Fruit fly (Drosophila melanogaster) Kc167 (cell line): ENCODE measurements around the gene CG6793.

Experiments used
- Myc ChIP-seq: fragments of >200 bp; optimal IDR thresholded peaks from 2 replicates; lab custom pipeline; 2017; ENCODE audit warnings: missing external identifiers
- Sin3A ChIP-seq: fragments of >200 bp; optimal IDR thresholded peaks from 2 replicates; lab custom pipeline; 2018; ENCODE audit warnings: missing external identifiers
- h ChIP-seq: fragments of >200 bp; optimal IDR thresholded peaks from 3 replicates; lab custom pipeline; 2018; ENCODE audit warnings: missing external identifiers
- insv ChIP-seq: fragments of >200 bp; optimal IDR thresholded peaks from 3 replicates; lab custom pipeline; 2018; ENCODE audit warnings: missing external identifiers
- psq ChIP-seq: fragments of >200 bp; optimal IDR thresholded peaks from 2 replicates; lab custom pipeline; 2017; ENCODE audit warnings: missing external identifiers
- ttk ChIP-seq: sonication (Bioruptor generic); optimal IDR thresholded peaks from 2 replicates; lab custom pipeline; 2017; ENCODE audit warnings: missing external identifiers

Gene CG6793

dm6 chr3L:12083092-12083680 lies 41.0 kb downstream of the CG6793 start:
- TF ChIP-seq Myc (lab: Kevin White, UChicago) (no peak), psq (lab: Kevin White, UChicago) (no peak), h (lab: Kevin White, UChicago) (no peak), insv (lab: Kevin White, UChicago) (no peak), ttk (lab: Kevin White, UChicago) (no peak), Sin3A (lab: Kevin White, UChicago) (no peak)

- no peak for TF ChIP-seq Sin3A (lab: Kevin White, UChicago)
- TF ChIP-seq insv (lab: Kevin White, UChicago), result no peak
- no peak for TF ChIP-seq Myc (lab: Kevin White, UChicago)
- TF ChIP-seq psq (lab: Kevin White, UChicago), result no peak
- TF ChIP-seq ttk (lab: Kevin White, UChicago), result no peak
- TF ChIP-seq h (lab: Kevin White, UChicago), result no peak
These were observed 41.7 kb downstream of the CG6793 start for dm6 chr3L:12083861-12084260.

dm6 chr3L:12084969-12085690 lies 42.9 kb downstream of the CG6793 start:
- TF ChIP-seq insv (lab: Kevin White, UChicago) (no peak), psq (lab: Kevin White, UChicago) (no peak), ttk (lab: Kevin White, UChicago) (no peak), Sin3A (lab: Kevin White, UChicago) (no peak), h (lab: Kevin White, UChicago) (no peak), Myc (lab: Kevin White, UChicago) (no peak)

dm6 chr3L:12085691-12086078 lies 43.5 kb downstream of the CG6793 start:
- TF ChIP-seq psq (lab: Kevin White, UChicago), result no peak
- no peak for TF ChIP-seq insv (lab: Kevin White, UChicago)
- TF ChIP-seq h (lab: Kevin White, UChicago), result no peak
- TF ChIP-seq Myc (lab: Kevin White, UChicago), result no peak
- no peak for TF ChIP-seq Sin3A (lab: Kevin White, UChicago)
- TF ChIP-seq ttk (lab: Kevin White, UChicago), result no peak

dm6 chr3L:12088326-12088725 lies 46.1 kb downstream of the CG6793 start, which contains the start of gene CG17154:
CG17154 (plus strand) TSS chr3L:12088626.
- TF ChIP-seq Myc (lab: Kevin White, UChicago), result no peak
- TF ChIP-seq Sin3A (lab: Kevin White, UChicago), result no peak
- no peak for TF ChIP-seq h (lab: Kevin White, UChicago)
- TF ChIP-seq psq (lab: Kevin White, UChicago), result no peak

dm6 chr3L:12090184-12090897 lies 48.2 kb downstream of the CG6793 start:
- TF ChIP-seq Sin3A (lab: Kevin White, UChicago) (no peak), h (lab: Kevin White, UChicago) (no peak), Myc (lab: Kevin White, UChicago) (no peak), psq (lab: Kevin White, UChicago) (no peak), insv (lab: Kevin White, UChicago) (no peak)

- TF ChIP-seq h (lab: Kevin White, UChicago), result no peak
These were observed 48.9 kb downstream of the CG6793 start for dm6 chr3L:12090898-12091685.

- TF ChIP-seq insv (lab: Kevin White, UChicago) (no peak), psq (lab: Kevin White, UChicago) (no peak), Myc (lab: Kevin White, UChicago) (no peak), h (lab: Kevin White, UChicago) (no peak), Sin3A (lab: Kevin White, UChicago) (no peak), ttk (lab: Kevin White, UChicago) (no peak)
These were observed 50.7 kb downstream of the CG6793 start for dm6 chr3L:12092860-12093359.
